Worm (Caenorhabditis elegans) whole organism, late embryonic: ENCODE data around the gene srh-296.

Experiments
- ama-1 ChIP-seq: fragments of 150-350 bp; optimal IDR thresholded peaks from 2 replicates; lab custom pipeline; 2014
- ceh-14 ChIP-seq: sonication (generic microtip); optimal IDR thresholded peaks from 2 replicates; lab custom pipeline; 2016; ENCODE audit warnings: missing genotype, missing genetic modification characterization, missing compliant biosample characterization
- pqm-1 ChIP-seq: sonication (generic microtip); optimal IDR thresholded peaks from 2 replicates; lab custom pipeline; 2016; ENCODE audit warnings: missing genetic modification characterization, missing compliant biosample characterization

- TF ChIP-seq ama-1 (lab: Kevin White, UChicago) (no peak), ceh-14 (tag; lab: Kevin White, UChicago) (no peak), pqm-1 (tag; lab: Kevin White, UChicago) (no peak)
Observed at ce11 chrV:17802519-17802918, 7.6 kb upstream of the srh-296 start, which contains the start of the genes Y94A7B.11 and srh-292.
